Fruit fly (Drosophila melanogaster): ENCODE data around the gene CG7768.
A peak's percentile ranks its signal among the peaks of the same experiment; 100 is the strongest.

Gene CG7768

dm6 chr3L:14190625-14191475, 27.2 kb upstream of the CG7768 start, which contains the start of gene nuf (continued):
- TF ChIP-seq CG13775 (GFP tag; optimal IDR thresholded peaks at IDR 0.05) (peak; percentile 38), gcm2 (GFP tag; optimal IDR thresholded peaks at IDR 0.05) (peak; percentile 11), pfk (GFP tag; optimal IDR thresholded peaks at IDR 0.05) (peak; percentile 60), BtbVII (GFP tag; optimal IDR thresholded peaks at IDR 0.05) (peak; percentile 82), CG2202 (tag; optimal IDR thresholded peaks at IDR 0.05) (peak; percentile 25), CG10274 (GFP tag; optimal IDR thresholded peaks at IDR 0.05) (no peak), CG11723 (GFP tag; optimal IDR thresholded peaks at IDR 0.05) (peak; percentile 44), Tbp (GFP tag; optimal IDR thresholded peaks at IDR 0.05) (no peak), Hand (GFP tag; optimal IDR thresholded peaks at IDR 0.05) (peak; percentile 44), CG6854 (GFP tag; optimal IDR thresholded peaks at IDR 0.05) (peak; percentile 56), Dfd (GFP tag; optimal IDR thresholded peaks at IDR 0.05) (no peak), Rfx (GFP tag; IDR thresholded peaks at IDR 0.05) (peak; percentile 76; the same call in 1 of the 2 replicates), Meics (GFP tag; optimal IDR thresholded peaks at IDR 0.05) (peak; percentile 76), tna (GFP tag; IDR thresholded peaks at IDR 0.05; ENCODE audit: partially characterized antibody) (peak; percentile 60; the same call in 1 of the 2 replicates), CG13894 (tag; optimal IDR thresholded peaks at IDR 0.05) (peak; percentile 82), CG7963 (GFP tag; IDR thresholded peaks at IDR 0.05; ENCODE audit: partially characterized antibody) (peak; percentile 32; the same call in 1 of the 3 replicates), wor (GFP tag; IDR thresholded peaks at IDR 0.05) (no peak), CG4360 (GFP tag; IDR thresholded peaks at IDR 0.05) (peak; percentile 98), CG2116 (GFP tag; optimal IDR thresholded peaks at IDR 0.05) (peak; percentile 42), ATbp (GFP tag; optimal IDR thresholded peaks at IDR 0.05) (peak; percentile 59), CG12236 (GFP tag; optimal IDR thresholded peaks at IDR 0.05) (no peak), CG18599 (GFP tag; optimal IDR thresholded peaks at IDR 0.05) (peak; percentile 68), prd (optimal IDR thresholded peaks at IDR 0.05) (no peak), prd (GFP tag; IDR thresholded peaks at IDR 0.05) (peak; percentile 10; the same call in 1 of the 3 replicates), toy (GFP tag; IDR thresholded peaks at IDR 0.05) (peak; percentile 33; the same call in 1 of the 2 replicates), CG8924 (tag; optimal IDR thresholded peaks at IDR 0.05) (peak; percentile 64), Gug (GFP tag; IDR thresholded peaks at IDR 0.05) (no peak), CG30403 (GFP tag; optimal IDR thresholded peaks at IDR 0.05) (no peak), h (optimal IDR thresholded peaks at IDR 0.05) (no peak), ewg (GFP tag; optimal IDR thresholded peaks at IDR 0.05) (peak; percentile 37), CG1024 (GFP tag; IDR thresholded peaks at IDR 0.05) (peak; percentile 52; the same call in 1 of the 2 replicates), Hsf (GFP tag; optimal IDR thresholded peaks at IDR 0.05) (no peak), inv (GFP tag; IDR thresholded peaks at IDR 0.05; ENCODE audit: partially characterized antibody) (no peak), CG5953 (GFP tag; IDR thresholded peaks at IDR 0.05) (peak; percentile 46; the same call in 1 of the 2 replicates), corto (GFP tag; optimal IDR thresholded peaks at IDR 0.05) (no peak), CG11398 (GFP tag; optimal IDR thresholded peaks at IDR 0.05) (no peak), pita (GFP tag; optimal IDR thresholded peaks at IDR 0.05) (peak; percentile 61), Mes4 (GFP tag; optimal IDR thresholded peaks at IDR 0.05) (peak; percentile 9), CG1529 (GFP tag; optimal IDR thresholded peaks at IDR 0.05) (no peak), unc-4 (GFP tag; IDR thresholded peaks at IDR 0.05; ENCODE audit: partially characterized antibody) (no peak), bigmax (GFP tag; optimal IDR thresholded peaks at IDR 0.05) (peak; percentile 24), CG14667 (GFP tag; IDR thresholded peaks at IDR 0.05) (no peak), CG10543 (GFP tag; optimal IDR thresholded peaks at IDR 0.05) (peak; percentile 87), maf-S (GFP tag; optimal IDR thresholded peaks at IDR 0.05) (no peak), cg (GFP tag; optimal IDR thresholded peaks at IDR 0.05) (peak; percentile 74), bbx (GFP tag; IDR thresholded peaks at IDR 0.05; ENCODE audit: partially characterized antibody) (peak; percentile 62), crc (GFP tag; optimal IDR thresholded peaks at IDR 0.05) (no peak), unpg (GFP tag; optimal IDR thresholded peaks at IDR 0.05) (peak; percentile 44), CG8944 (GFP tag; optimal IDR thresholded peaks at IDR 0.05) (no peak)

Data from whole organism, embryonic.